Worm (Caenorhabditis elegans): ENCODE data around the gene abu-2.

ce11 chrX:1446593-1447141 is 36.2 kb upstream of the abu-2 start, which contains the start of gene zfp-3:
- no peak for TF ChIP-seq scrt-1 (GFP tag; IDR thresholded peaks at IDR 0.05)
- no peak for TF ChIP-seq sea-1 (GFP tag; conservative IDR thresholded peaks at IDR 0.05)
- TF ChIP-seq ama-1 (optimal IDR thresholded peaks at IDR 0.05) = no peak
- TF ChIP-seq flt-1 (GFP tag; IDR thresholded peaks at IDR 0.05) = no peak
- TF ChIP-seq ceh-13 (GFP tag; optimal IDR thresholded peaks at IDR 0.05) = no peak
- TF ChIP-seq ets-7 (tag; optimal IDR thresholded peaks at IDR 0.05) = no peak
- no peak for TF ChIP-seq ceh-36 (tag; optimal IDR thresholded peaks at IDR 0.05)
- peak; percentile 63 for TF ChIP-seq aly-1 (tag; optimal IDR thresholded peaks at IDR 0.05)
- no peak for TF ChIP-seq tbx-11 (GFP tag; IDR thresholded peaks at IDR 0.05)
- no peak for TF ChIP-seq B0310.2 (tag; optimal IDR thresholded peaks at IDR 0.05)
- no peak for TF ChIP-seq pes-1 (GFP tag; IDR thresholded peaks at IDR 0.05)
- no peak for TF ChIP-seq tbx-37 (GFP tag; conservative IDR thresholded peaks at IDR 0.05)
- TF ChIP-seq tra-4 (tag; optimal IDR thresholded peaks at IDR 0.05) = no peak

Measured in whole organism, early embryonic.